Worm (Caenorhabditis elegans): ENCODE results near the gene mab-5.

The mab-5 gene

DNA sequence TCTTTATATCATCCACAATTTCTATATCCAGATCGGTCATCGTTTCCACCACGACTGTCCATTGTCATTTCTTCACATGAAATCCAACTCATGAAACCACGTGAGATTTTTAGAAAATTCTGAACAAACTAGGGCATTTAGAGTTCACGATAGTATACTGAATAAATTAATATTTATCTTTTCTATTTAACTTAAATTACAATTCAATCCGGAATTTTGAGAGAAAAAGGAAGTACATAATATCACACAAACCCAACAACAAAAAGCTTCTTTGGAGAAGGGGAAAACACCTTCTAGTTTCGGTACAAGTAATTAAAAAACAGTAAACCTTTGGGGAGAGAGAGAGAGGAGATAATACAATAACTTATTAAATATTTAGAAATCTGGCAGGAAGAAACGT lies 15.8 kb downstream of the mab-5 start, which contains the start of gene ZK686.5:
ZK686.5 (minus strand) TSS at position 101 of the 400 bp plus-strand sequence.
- TF ChIP-seq ztf-29 (GFP tag; IDR thresholded peaks at IDR 0.05) (no peak), flt-1 (GFP tag; IDR thresholded peaks at IDR 0.05) (no peak), med-1 (GFP tag; optimal IDR thresholded peaks at IDR 0.05; ENCODE audit: insufficient read depth) (no peak), tab-1 (GFP tag; IDR thresholded peaks at IDR 0.05) (no peak), ref-1 (GFP tag; conservative IDR thresholded peaks at IDR 0.05) (no peak), ztf-23 (GFP tag; IDR thresholded peaks at IDR 0.05) (no peak)

ce11 chrIII:7765974-7766373 lies 17.3 kb downstream of the mab-5 start, which contains the start of gene ZK686.2:
Gene ZK686.2, minus strand, starts transcription at chrIII:7766052.
- TF ChIP-seq med-1 (GFP tag; optimal IDR thresholded peaks at IDR 0.05; ENCODE audit: insufficient read depth) (no peak), tab-1 (GFP tag; IDR thresholded peaks at IDR 0.05) (no peak), ztf-23 (GFP tag; IDR thresholded peaks at IDR 0.05) (no peak), ref-1 (GFP tag; conservative IDR thresholded peaks at IDR 0.05) (no peak), T22C8.4 (GFP tag; IDR thresholded peaks at IDR 0.05) (peak; percentile 55), klf-2 (GFP tag; conservative IDR thresholded peaks at IDR 0.05) (no peak), cog-1 (tag; optimal IDR thresholded peaks at IDR 0.05) (no peak), flt-1 (GFP tag; IDR thresholded peaks at IDR 0.05) (0 out of 2 replicates have a peak, but pooled peaks have one; percentile 19), ztf-29 (GFP tag; IDR thresholded peaks at IDR 0.05) (no peak)

DNA sequence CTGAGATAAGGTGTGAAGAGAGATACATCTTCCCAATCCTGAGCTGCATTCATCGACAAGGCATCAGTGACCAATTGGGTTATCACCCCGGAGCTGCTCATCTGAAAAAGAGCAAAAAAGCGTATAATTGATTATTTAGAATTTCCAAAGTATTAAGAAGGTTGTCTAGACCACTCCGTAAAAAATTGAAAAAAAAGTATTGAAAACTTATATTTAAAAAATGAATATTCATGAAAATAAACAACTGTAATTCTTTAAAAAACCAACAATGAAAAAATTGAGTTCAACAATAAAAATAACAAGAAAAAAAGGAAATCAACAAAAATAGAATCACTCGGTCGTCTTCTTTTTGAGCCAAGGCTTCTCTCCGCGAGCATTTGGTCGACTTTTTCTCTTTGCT lies 19.8 kb downstream of the mab-5 start, which contains the start of gene mtx-2:
mtx-2 (minus strand) TSS at position 101 of the 400 bp plus-strand sequence.
- TF ChIP-seq flt-1 (GFP tag; IDR thresholded peaks at IDR 0.05), result no peak
- no peak for TF ChIP-seq klf-2 (GFP tag; conservative IDR thresholded peaks at IDR 0.05)
- TF ChIP-seq ztf-29 (GFP tag; IDR thresholded peaks at IDR 0.05), result no peak
- no peak for TF ChIP-seq med-1 (GFP tag; optimal IDR thresholded peaks at IDR 0.05; ENCODE audit: insufficient read depth)
- no peak for TF ChIP-seq ztf-23 (GFP tag; IDR thresholded peaks at IDR 0.05)
- no peak for TF ChIP-seq T22C8.4 (GFP tag; IDR thresholded peaks at IDR 0.05)
- TF ChIP-seq tab-1 (GFP tag; IDR thresholded peaks at IDR 0.05), result no peak
- TF ChIP-seq cog-1 (tag; optimal IDR thresholded peaks at IDR 0.05), result no peak
- no peak for TF ChIP-seq ref-1 (GFP tag; conservative IDR thresholded peaks at IDR 0.05)

DNA sequence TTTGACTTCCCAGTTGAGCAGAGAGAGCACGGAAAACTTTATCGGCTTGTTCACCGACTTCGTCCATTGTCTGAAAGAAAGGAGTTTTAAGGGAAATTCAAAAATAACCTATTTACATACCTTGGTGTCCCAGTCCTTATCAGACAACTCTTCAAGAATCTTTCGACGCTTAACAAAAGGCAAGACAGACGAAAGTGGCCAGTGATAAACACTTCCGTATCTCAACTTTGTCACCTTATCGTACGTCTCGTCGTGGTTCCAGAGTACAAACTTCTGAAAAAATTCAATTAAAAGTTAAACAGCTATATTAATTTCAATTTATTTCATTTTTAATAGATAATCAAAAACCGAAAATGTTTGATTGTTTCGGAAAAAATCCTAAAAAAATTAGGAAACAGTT lies 21.0 kb downstream of the mab-5 start:
- TF ChIP-seq tab-1 (GFP tag; IDR thresholded peaks at IDR 0.05) (no peak), flt-1 (GFP tag; IDR thresholded peaks at IDR 0.05) (no peak), T22C8.4 (GFP tag; IDR thresholded peaks at IDR 0.05) (no peak), ztf-23 (GFP tag; IDR thresholded peaks at IDR 0.05) (no peak), ztf-29 (GFP tag; IDR thresholded peaks at IDR 0.05) (no peak), cog-1 (tag; optimal IDR thresholded peaks at IDR 0.05) (no peak), klf-2 (GFP tag; conservative IDR thresholded peaks at IDR 0.05) (no peak), ref-1 (GFP tag; conservative IDR thresholded peaks at IDR 0.05) (no peak), med-1 (GFP tag; optimal IDR thresholded peaks at IDR 0.05; ENCODE audit: insufficient read depth) (no peak)

- TF ChIP-seq cog-1 (tag; optimal IDR thresholded peaks at IDR 0.05) (no peak), flt-1 (GFP tag; IDR thresholded peaks at IDR 0.05) (no peak), ref-1 (GFP tag; conservative IDR thresholded peaks at IDR 0.05) (no peak), klf-2 (GFP tag; conservative IDR thresholded peaks at IDR 0.05) (no peak)
Observed at ce11 chrIII:7758562-7758961, 24.7 kb downstream of the mab-5 start, which contains the start of gene pcp-1. Gene pcp-1, plus strand, starts transcription at chrIII:7758903.

DNA sequence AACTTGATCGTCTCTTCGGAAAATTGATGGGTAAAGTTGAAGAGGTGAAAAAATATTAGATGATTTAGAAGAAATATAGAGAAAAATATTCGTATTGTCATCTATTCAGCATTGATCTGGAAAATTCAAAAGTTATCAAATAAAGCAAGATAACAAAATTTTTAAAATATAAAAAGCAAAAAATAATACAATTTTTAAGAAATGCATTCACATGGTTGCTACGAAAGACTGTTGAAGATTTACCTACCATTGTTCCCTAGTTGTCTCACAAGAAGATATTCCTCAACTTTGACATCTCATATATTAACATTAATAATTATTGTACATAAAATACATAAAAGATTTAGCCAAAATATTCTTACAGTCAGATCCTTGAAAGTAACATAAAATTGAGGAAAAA lies 28.9 kb downstream of the mab-5 start, which contains the start of gene cdh-3:
cdh-3 (minus strand) TSS at position 101 of the 400 bp plus-strand sequence.
- TF ChIP-seq ztf-29 (GFP tag; IDR thresholded peaks at IDR 0.05), result no peak
- TF ChIP-seq tab-1 (GFP tag; IDR thresholded peaks at IDR 0.05), result no peak
- TF ChIP-seq klf-2 (GFP tag; conservative IDR thresholded peaks at IDR 0.05), result no peak
- no peak for TF ChIP-seq cog-1 (tag; optimal IDR thresholded peaks at IDR 0.05)
- no peak for TF ChIP-seq ref-1 (GFP tag; conservative IDR thresholded peaks at IDR 0.05)
- TF ChIP-seq T22C8.4 (GFP tag; IDR thresholded peaks at IDR 0.05), result no peak
- TF ChIP-seq flt-1 (GFP tag; IDR thresholded peaks at IDR 0.05), result no peak
- TF ChIP-seq ztf-23 (GFP tag; IDR thresholded peaks at IDR 0.05), result no peak
- no peak for TF ChIP-seq med-1 (GFP tag; optimal IDR thresholded peaks at IDR 0.05; ENCODE audit: insufficient read depth)

DNA sequence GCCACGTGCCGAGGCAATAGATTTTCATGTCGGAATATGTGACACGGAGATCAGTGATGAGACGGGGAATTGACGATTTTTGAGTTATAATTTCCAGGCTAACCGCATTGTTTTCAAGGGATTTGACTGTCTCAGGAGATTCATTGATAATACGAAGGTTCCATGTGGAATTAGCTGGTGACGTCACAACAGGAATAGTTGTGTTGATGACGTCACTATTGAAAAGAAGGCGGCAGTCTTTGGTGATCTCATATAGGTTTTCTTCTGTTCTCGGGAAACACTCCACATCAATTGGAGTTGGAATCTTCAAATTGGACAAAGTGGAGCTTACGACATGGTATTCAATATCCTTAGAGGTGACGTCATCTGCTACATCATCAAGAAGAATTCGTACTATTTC lies 40.1 kb downstream of the mab-5 start:
- TF ChIP-seq klf-2 (GFP tag; conservative IDR thresholded peaks at IDR 0.05) (no peak), ref-1 (GFP tag; conservative IDR thresholded peaks at IDR 0.05) (no peak), ztf-29 (GFP tag; IDR thresholded peaks at IDR 0.05) (no peak), cog-1 (tag; optimal IDR thresholded peaks at IDR 0.05) (no peak), flt-1 (GFP tag; IDR thresholded peaks at IDR 0.05) (no peak), T22C8.4 (GFP tag; IDR thresholded peaks at IDR 0.05) (no peak), tab-1 (GFP tag; IDR thresholded peaks at IDR 0.05) (no peak), ztf-23 (GFP tag; IDR thresholded peaks at IDR 0.05) (no peak), med-1 (GFP tag; optimal IDR thresholded peaks at IDR 0.05; ENCODE audit: insufficient read depth) (no peak)

- TF ChIP-seq tab-1 (GFP tag; IDR thresholded peaks at IDR 0.05) (no peak), klf-2 (GFP tag; conservative IDR thresholded peaks at IDR 0.05) (no peak), cog-1 (tag; optimal IDR thresholded peaks at IDR 0.05) (no peak), ztf-23 (GFP tag; IDR thresholded peaks at IDR 0.05) (no peak), ztf-29 (GFP tag; IDR thresholded peaks at IDR 0.05) (no peak), T22C8.4 (GFP tag; IDR thresholded peaks at IDR 0.05) (no peak), med-1 (GFP tag; optimal IDR thresholded peaks at IDR 0.05; ENCODE audit: insufficient read depth) (no peak), ref-1 (GFP tag; conservative IDR thresholded peaks at IDR 0.05) (no peak), flt-1 (GFP tag; IDR thresholded peaks at IDR 0.05) (no peak)
Observed at ce11 chrIII:7737646-7738258, 45.5 kb downstream of the mab-5 start.

DNA sequence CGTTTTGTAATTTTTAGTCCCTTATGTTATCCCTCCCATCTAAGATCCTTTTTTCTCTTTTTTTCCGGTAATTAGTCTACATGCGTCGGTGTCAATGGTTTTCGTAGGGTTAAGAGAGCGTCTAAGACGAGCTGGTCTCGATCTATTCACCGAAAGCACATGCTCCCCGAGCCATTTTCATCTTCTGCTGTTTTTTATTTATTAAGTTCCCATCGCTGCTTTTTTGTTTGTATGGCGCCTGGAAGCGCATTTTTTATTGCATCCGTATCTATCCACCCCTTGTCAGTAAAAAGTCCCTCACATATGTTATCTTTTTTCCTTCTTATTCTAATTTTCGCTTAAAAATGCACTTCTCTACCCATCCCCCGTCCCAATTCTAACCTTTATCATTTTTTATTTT lies 46.4 kb downstream of the mab-5 start:
- no peak for TF ChIP-seq flt-1 (GFP tag; IDR thresholded peaks at IDR 0.05)
- no peak for TF ChIP-seq ztf-23 (GFP tag; IDR thresholded peaks at IDR 0.05)
- no peak for TF ChIP-seq ztf-29 (GFP tag; IDR thresholded peaks at IDR 0.05)
- no peak for TF ChIP-seq med-1 (GFP tag; optimal IDR thresholded peaks at IDR 0.05; ENCODE audit: insufficient read depth)
- no peak for TF ChIP-seq T22C8.4 (GFP tag; IDR thresholded peaks at IDR 0.05)
- no peak for TF ChIP-seq tab-1 (GFP tag; IDR thresholded peaks at IDR 0.05)
- no peak for TF ChIP-seq ref-1 (GFP tag; conservative IDR thresholded peaks at IDR 0.05)
- no peak for TF ChIP-seq klf-2 (GFP tag; conservative IDR thresholded peaks at IDR 0.05)
- no peak for TF ChIP-seq cog-1 (tag; optimal IDR thresholded peaks at IDR 0.05)

Measured in whole organism, midembryonic.